Worm (Caenorhabditis elegans) whole organism, L2 larva: ENCODE results near the gene T08D10.4.

ENCODE experiments used
- alr-1 ChIP-seq: fragments of 150-350 bp; optimal IDR thresholded peaks from 2 replicates; lab custom pipeline; 2014; ENCODE audit warnings: missing biosample characterization, missing genetic modification characterization
- ama-1 ChIP-seq: fragments of 150-350 bp; optimal IDR thresholded peaks from 2 replicates; lab custom pipeline; 2018; ENCODE audit warnings: inconsistent platforms
- crh-2 ChIP-seq: sonication (generic microtip); optimal IDR thresholded peaks from 2 replicates; lab custom pipeline; 2017; ENCODE audit warnings: missing biosample characterization, missing genetic modification characterization
- nhr-11 ChIP-seq: fragments of 150-350 bp; optimal IDR thresholded peaks from 2 replicates; lab custom pipeline; 2014; ENCODE audit warnings: missing biosample characterization, missing genetic modification characterization
- nhr-129 ChIP-seq: fragments of 150-350 bp; optimal IDR thresholded peaks from 2 replicates; lab custom pipeline; 2014; ENCODE audit warnings: missing biosample characterization, missing genetic modification characterization
- nhr-21 ChIP-seq: fragments of 150-350 bp; optimal IDR thresholded peaks from 2 replicates; lab custom pipeline; 2014; ENCODE audit warnings: missing biosample characterization, missing genetic modification characterization
- nhr-237 ChIP-seq: fragments of 150-350 bp; optimal IDR thresholded peaks from 2 replicates; lab custom pipeline; 2014; ENCODE audit warnings: missing biosample characterization, missing genetic modification characterization
- sem-4 ChIP-seq: fragments of 150-350 bp; optimal IDR thresholded peaks from 2 replicates; lab custom pipeline; 2014; ENCODE audit warnings: missing biosample characterization, missing genetic modification reagents, missing genetic modification characterization
- zag-1 ChIP-seq: fragments of 150-350 bp; optimal IDR thresholded peaks from 2 replicates; lab custom pipeline; 2014; ENCODE audit warnings: missing biosample characterization, missing genetic modification characterization

DNA sequence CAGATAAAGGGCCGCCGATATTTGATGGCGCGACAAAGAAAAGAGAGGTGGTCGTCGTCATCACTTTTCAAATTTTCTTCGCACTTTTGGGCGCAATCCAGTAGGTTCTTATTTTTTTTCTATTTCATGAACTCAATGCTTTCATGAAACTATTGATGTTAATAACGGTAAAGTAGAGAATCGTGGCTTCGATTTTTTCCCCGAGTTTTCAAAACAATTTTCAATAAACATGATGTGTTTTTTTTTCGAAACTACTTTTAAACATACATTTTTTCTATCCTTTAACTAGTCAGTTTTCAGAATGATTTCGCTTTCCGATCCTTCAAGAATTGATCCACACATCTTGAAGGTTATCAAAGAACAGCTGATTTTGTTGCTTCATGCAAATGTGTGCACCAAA, 32.8 kb upstream of the T08D10.4 start, which contains the start of gene C49F5.5:
- no peak for TF ChIP-seq alr-1 (tag; lab: Kevin White, UChicago)
- TF ChIP-seq zag-1 (tag; lab: Kevin White, UChicago): no peak
- TF ChIP-seq nhr-11 (tag; lab: Kevin White, UChicago): no peak
- no peak for TF ChIP-seq nhr-237
- TF ChIP-seq ama-1 (lab: Kevin White, UChicago): no peak
- TF ChIP-seq nhr-21 (tag; lab: Kevin White, UChicago): no peak
- no peak for TF ChIP-seq nhr-129
- no peak for TF ChIP-seq crh-2
- no peak for TF ChIP-seq sem-4 (tag; lab: Kevin White, UChicago)
